Fruit fly (Drosophila melanogaster): ENCODE results near the gene CG15021.

Gene CG15021

dm6 chr3L:4480764-4481163 lies 44.2 kb downstream of the CG15021 start (continued):
- TF ChIP-seq CG31224 (GFP tag; IDR thresholded peaks at IDR 0.05): no peak
- no peak for TF ChIP-seq MESR4 (GFP tag; optimal IDR thresholded peaks at IDR 0.05)
- TF ChIP-seq CG7963 (GFP tag; IDR thresholded peaks at IDR 0.05; ENCODE audit: partially characterized antibody): 0 out of 3 replicates have a peak, but pooled peaks have one; percentile 29
- 0 out of 2 replicates have a peak, but pooled peaks have one; percentile 8 for TF ChIP-seq dimm (GFP tag; IDR thresholded peaks at IDR 0.05)
- TF ChIP-seq cas (GFP tag; IDR thresholded peaks at IDR 0.05): 0 out of 2 replicates have a peak, but pooled peaks have one; percentile 29
- TF ChIP-seq CG14014 (GFP tag; IDR thresholded peaks at IDR 0.05): peak; percentile 5; the same call in 1 of the 2 replicates
- no peak for TF ChIP-seq her (GFP tag; optimal IDR thresholded peaks at IDR 0.05)
- no peak for TF ChIP-seq Hr39 (optimal IDR thresholded peaks at IDR 0.05)
- TF ChIP-seq inv (GFP tag; IDR thresholded peaks at IDR 0.05; ENCODE audit: partially characterized antibody): no peak
- TF ChIP-seq cg (GFP tag; optimal IDR thresholded peaks at IDR 0.05): no peak
- TF ChIP-seq CG11247 (GFP tag; IDR thresholded peaks at IDR 0.05): no peak
- no peak for TF ChIP-seq croc (GFP tag; conservative IDR thresholded peaks at IDR 0.05)
- no peak for TF ChIP-seq D (optimal IDR thresholded peaks at IDR 0.05)
- TF ChIP-seq D (GFP tag; optimal IDR thresholded peaks at IDR 0.05): no peak
- TF ChIP-seq gcm (GFP tag; optimal IDR thresholded peaks at IDR 0.05): no peak
- TF ChIP-seq Hsf (GFP tag; optimal IDR thresholded peaks at IDR 0.05): no peak
- TF ChIP-seq CG10959 (GFP tag; IDR thresholded peaks at IDR 0.05): peak; percentile 65
- TF ChIP-seq Gug (GFP tag; IDR thresholded peaks at IDR 0.05): peak; percentile 4; the same call in 1 of the 4 replicates
- TF ChIP-seq ci (GFP tag; IDR thresholded peaks at IDR 0.05): no peak
- TF ChIP-seq CG4404 (GFP tag; IDR thresholded peaks at IDR 0.05): peak; percentile 35; the same call in 1 of the 2 replicates
- TF ChIP-seq Side (GFP tag; optimal IDR thresholded peaks at IDR 0.05): no peak
- TF ChIP-seq Scr (GFP tag; IDR thresholded peaks at IDR 0.05; ENCODE audit: partially characterized antibody): no peak
- TF ChIP-seq dm (GFP tag; optimal IDR thresholded peaks at IDR 0.05): no peak
- TF ChIP-seq grn (GFP tag; optimal IDR thresholded peaks at IDR 0.05): no peak
- peak; percentile 23; the same call in 1 of the 2 replicates for TF ChIP-seq sisA (GFP tag; IDR thresholded peaks at IDR 0.05)
- TF ChIP-seq CG6791 (GFP tag; IDR thresholded peaks at IDR 0.05; ENCODE audit: partially characterized antibody): no peak
- 0 out of 3 replicates have a peak, but pooled peaks have one; percentile 7 for TF ChIP-seq jigr1 (GFP tag; IDR thresholded peaks at IDR 0.05)
- no peak for TF ChIP-seq CG1233 (GFP tag; optimal IDR thresholded peaks at IDR 0.05)
- no peak for TF ChIP-seq CG16863 (GFP tag; optimal IDR thresholded peaks at IDR 0.05)
- peak; percentile 12; the same call in 1 of the 2 replicates for TF ChIP-seq CG9215 (GFP tag; IDR thresholded peaks at IDR 0.05)
- TF ChIP-seq ase (GFP tag; IDR thresholded peaks at IDR 0.05): 0 out of 3 replicates have a peak, but pooled peaks have one; percentile 4
- TF ChIP-seq CG12769 (tag; optimal IDR thresholded peaks at IDR 0.05): peak; percentile 20
- peak; percentile 10; the same call in 1 of the 3 replicates for TF ChIP-seq CG6175 (GFP tag; IDR thresholded peaks at IDR 0.05)
- TF ChIP-seq CG9609 (GFP tag; optimal IDR thresholded peaks at IDR 0.05): no peak
- no peak for TF ChIP-seq CG2199 (GFP tag; IDR thresholded peaks at IDR 0.05)
- TF ChIP-seq Vsx1 (GFP tag; optimal IDR thresholded peaks at IDR 0.05): no peak
- no peak for TF ChIP-seq Hand (GFP tag; optimal IDR thresholded peaks at IDR 0.05)
- 0 out of 2 replicates have a peak, but pooled peaks have one; percentile 4 for TF ChIP-seq al (GFP tag; IDR thresholded peaks at IDR 0.05)
- 0 out of 3 replicates have a peak, but pooled peaks have one; percentile 10 for TF ChIP-seq Aef1 (GFP tag; IDR thresholded peaks at IDR 0.05)
- TF ChIP-seq PHDP (tag; optimal IDR thresholded peaks at IDR 0.05): no peak
- 0 out of 3 replicates have a peak, but pooled peaks have one; percentile 36 for TF ChIP-seq mld (GFP tag; IDR thresholded peaks at IDR 0.05; ENCODE audit: partially characterized antibody)
- TF ChIP-seq z (GFP tag; IDR thresholded peaks at IDR 0.05): no peak
- peak; percentile 46; the same call in 1 of the 2 replicates for TF ChIP-seq klu (GFP tag; IDR thresholded peaks at IDR 0.05)
- no peak for TF ChIP-seq CG16813 (GFP tag; IDR thresholded peaks at IDR 0.05; ENCODE audit: partially characterized antibody)
- 0 out of 3 replicates have a peak, but pooled peaks have one; percentile 25 for TF ChIP-seq dysf (GFP tag; IDR thresholded peaks at IDR 0.05)
- peak; percentile 46 for TF ChIP-seq slbo (GFP tag; IDR thresholded peaks at IDR 0.05)
- TF ChIP-seq CG9876 (GFP tag; optimal IDR thresholded peaks at IDR 0.05): no peak
- TF ChIP-seq trh (GFP tag; optimal IDR thresholded peaks at IDR 0.05): no peak
- no peak for TF ChIP-seq ro (GFP tag; IDR thresholded peaks at IDR 0.05)
